Fruit fly (Drosophila melanogaster): Measurements from ENCODE around the gene Ent1.
A peak's percentile ranks its signal among the peaks of the same experiment; 100 is the strongest.

Gene Ent1

DNA sequence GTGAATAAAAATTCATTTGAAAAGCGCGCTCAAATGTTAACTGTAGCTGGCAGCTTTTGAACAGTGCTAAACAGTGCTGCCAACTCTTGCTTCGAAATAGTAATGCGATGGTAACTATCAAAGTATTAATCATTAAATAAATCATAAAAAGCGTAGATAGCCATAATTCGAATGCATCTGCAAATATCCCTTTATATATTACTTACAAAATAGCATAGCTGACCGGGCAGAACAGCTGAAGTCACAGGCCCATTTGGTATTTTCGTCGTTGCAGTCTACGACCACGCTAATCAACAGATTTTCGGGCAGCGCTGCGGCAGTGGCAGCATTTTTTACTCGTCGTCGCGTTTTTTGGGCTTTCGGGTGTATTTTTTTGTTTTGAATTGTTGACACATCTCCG is 52.0 kb downstream of the Ent1 start, which contains the start of gene Plc21C (continued):
- TF ChIP-seq CG17361 (GFP tag; IDR thresholded peaks at IDR 0.05): peak; percentile 61; the same call in 2 of the 3 replicates
- peak; percentile 5 for TF ChIP-seq tup (GFP tag; optimal IDR thresholded peaks at IDR 0.05)
- no peak for TF ChIP-seq D19B (GFP tag; optimal IDR thresholded peaks at IDR 0.05)
- TF ChIP-seq CG4820 (GFP tag; optimal IDR thresholded peaks at IDR 0.05): peak; percentile 7
- peak; percentile 71 for TF ChIP-seq lilli (GFP tag; optimal IDR thresholded peaks at IDR 0.05)
- peak; percentile 33; the same call in 1 of the 3 replicates for TF ChIP-seq CG11560 (tag; IDR thresholded peaks at IDR 0.05)
- TF ChIP-seq CG11085 (GFP tag; IDR thresholded peaks at IDR 0.05): peak; percentile 56; the same call in 1 of the 2 replicates
- TF ChIP-seq scrt (GFP tag; optimal IDR thresholded peaks at IDR 0.05): peak; percentile 12
- no peak for TF ChIP-seq CG31224 (GFP tag; IDR thresholded peaks at IDR 0.05)
- TF ChIP-seq CG17612 (GFP tag; IDR thresholded peaks at IDR 0.05): no peak
- no peak for TF ChIP-seq jigr1 (GFP tag; IDR thresholded peaks at IDR 0.05)
- peak; percentile 70 for TF ChIP-seq CG13624 (GFP tag; optimal IDR thresholded peaks at IDR 0.05)
- no peak for TF ChIP-seq Elba2 (GFP tag; optimal IDR thresholded peaks at IDR 0.05)
- no peak for TF ChIP-seq Drgx (GFP tag; IDR thresholded peaks at IDR 0.05)
- peak; percentile 42; the same call in 1 of the 2 replicates for TF ChIP-seq Atf6 (GFP tag; IDR thresholded peaks at IDR 0.05)
- TF ChIP-seq CG2199 (GFP tag; IDR thresholded peaks at IDR 0.05): no peak
- TF ChIP-seq run (tag; optimal IDR thresholded peaks at IDR 0.05): peak; percentile 40
- no peak for TF ChIP-seq lov (optimal IDR thresholded peaks at IDR 0.05)
- no peak for TF ChIP-seq lov (GFP tag; IDR thresholded peaks at IDR 0.05)
- TF ChIP-seq CG6683 (GFP tag; optimal IDR thresholded peaks at IDR 0.05): no peak
- TF ChIP-seq sna (GFP tag; IDR thresholded peaks at IDR 0.05; ENCODE audit: partially characterized antibody): no peak
- TF ChIP-seq CHES-1-like (GFP tag; optimal IDR thresholded peaks at IDR 0.05): peak; percentile 59
- peak; percentile 37 for TF ChIP-seq Camta (GFP tag; optimal IDR thresholded peaks at IDR 0.05)
- TF ChIP-seq CG32532 (GFP tag; IDR thresholded peaks at IDR 0.05): peak; percentile 56; the same call in 1 of the 2 replicates
- TF ChIP-seq jumu (GFP tag; optimal IDR thresholded peaks at IDR 0.05): peak; percentile 41
- TF ChIP-seq ftz-f1 (GFP tag; optimal IDR thresholded peaks at IDR 0.05): peak; percentile 16
- peak; percentile 49 for TF ChIP-seq Mad (GFP tag; optimal IDR thresholded peaks at IDR 0.05)
- peak; percentile 56 for TF ChIP-seq slou (GFP tag; optimal IDR thresholded peaks at IDR 0.05)
- TF ChIP-seq CG14014 (GFP tag; IDR thresholded peaks at IDR 0.05): 0 out of 2 replicates have a peak, but pooled peaks have one; percentile 10
- TF ChIP-seq bbx (GFP tag; IDR thresholded peaks at IDR 0.05; ENCODE audit: partially characterized antibody): no peak
- no peak for TF ChIP-seq Hey (tag; optimal IDR thresholded peaks at IDR 0.05)
- TF ChIP-seq jing (GFP tag; optimal IDR thresholded peaks at IDR 0.05): no peak
- TF ChIP-seq Aef1 (GFP tag; IDR thresholded peaks at IDR 0.05): no peak
- TF ChIP-seq phol (tag; optimal IDR thresholded peaks at IDR 0.05): peak; percentile 68
- TF ChIP-seq CG10979 (tag; optimal IDR thresholded peaks at IDR 0.05): peak; percentile 21
- peak; percentile 53; the same call in 2 of the 3 replicates for TF ChIP-seq CG16813 (GFP tag; IDR thresholded peaks at IDR 0.05; ENCODE audit: partially characterized antibody)
- peak; percentile 35 for TF ChIP-seq Dip3 (GFP tag; optimal IDR thresholded peaks at IDR 0.05)
- TF ChIP-seq CG12942 (GFP tag; optimal IDR thresholded peaks at IDR 0.05): peak; percentile 13
- TF ChIP-seq row (GFP tag; IDR thresholded peaks at IDR 0.05): peak; percentile 79
- TF ChIP-seq p53 (GFP tag; optimal IDR thresholded peaks at IDR 0.05): no peak
- peak; percentile 58 for TF ChIP-seq CG4328 (GFP tag; optimal IDR thresholded peaks at IDR 0.05)
- no peak for TF ChIP-seq CG18764 (GFP tag; optimal IDR thresholded peaks at IDR 0.05)
- peak; percentile 59; the same call in 1 of the 2 replicates for TF ChIP-seq unc-4 (GFP tag; IDR thresholded peaks at IDR 0.05; ENCODE audit: partially characterized antibody)
- peak; percentile 59; the same call in 2 of the 3 replicates for TF ChIP-seq Dbx (GFP tag; IDR thresholded peaks at IDR 0.05)
- peak; percentile 85 for TF ChIP-seq CG3847 (GFP tag; IDR thresholded peaks at IDR 0.05)
- no peak for TF ChIP-seq gt (GFP tag; IDR thresholded peaks at IDR 0.05)
- TF ChIP-seq CG6654 (GFP tag; optimal IDR thresholded peaks at IDR 0.05): no peak
- TF ChIP-seq tap (tag; optimal IDR thresholded peaks at IDR 0.05): no peak
- peak; percentile 14 for TF ChIP-seq salm (tag; optimal IDR thresholded peaks at IDR 0.05)
- no peak for TF ChIP-seq CG7372 (GFP tag; IDR thresholded peaks at IDR 0.05)
- peak; percentile 96 for TF ChIP-seq pzg (GFP tag; optimal IDR thresholded peaks at IDR 0.05)
- no peak for TF ChIP-seq CG14860 (GFP tag; IDR thresholded peaks at IDR 0.05; ENCODE audit: partially characterized antibody)

Data from whole organism, embryonic.